Worm (Caenorhabditis elegans): ENCODE results near the gene pas-6.

DNA sequence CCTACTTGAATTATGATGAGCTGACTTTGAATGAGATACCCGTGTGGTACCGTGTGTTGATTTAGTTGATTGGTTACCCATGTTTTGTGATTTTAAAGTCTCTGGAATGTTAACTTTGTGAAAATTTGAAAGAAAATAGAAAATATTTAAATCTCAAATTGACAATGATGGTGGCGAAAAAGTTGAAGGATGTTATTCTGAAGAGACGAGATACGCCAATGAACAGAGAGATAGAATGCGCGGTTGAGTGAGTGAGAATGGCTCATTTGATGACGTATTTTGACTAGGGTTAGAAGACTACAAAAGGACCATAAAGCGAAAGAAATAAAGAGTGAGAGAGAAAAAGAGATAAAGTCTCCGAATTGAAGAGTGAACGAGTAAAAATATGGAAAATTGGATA, 13.7 kb downstream of the pas-6 start, which contains the start of gene glb-6:
- TF ChIP-seq klf-2 (GFP tag; conservative IDR thresholded peaks at IDR 0.05) = no peak
- no peak for TF ChIP-seq ztf-23 (GFP tag; IDR thresholded peaks at IDR 0.05)
- no peak for TF ChIP-seq ref-1 (GFP tag; conservative IDR thresholded peaks at IDR 0.05)
- TF ChIP-seq cog-1 (tag; optimal IDR thresholded peaks at IDR 0.05) = no peak
- TF ChIP-seq ztf-29 (GFP tag; IDR thresholded peaks at IDR 0.05) = no peak
- no peak for TF ChIP-seq flt-1 (GFP tag; IDR thresholded peaks at IDR 0.05)
- no peak for TF ChIP-seq med-1 (GFP tag; optimal IDR thresholded peaks at IDR 0.05; ENCODE audit: insufficient read depth)
- TF ChIP-seq T22C8.4 (GFP tag; IDR thresholded peaks at IDR 0.05) = no peak
- TF ChIP-seq tab-1 (GFP tag; IDR thresholded peaks at IDR 0.05) = no peak
